Worm (Caenorhabditis elegans) whole organism, early embryonic: ENCODE data around the gene C16C8.12.

Experiments used
- ama-1 ChIP-seq: fragments of 150-350 bp; optimal IDR thresholded peaks from 2 replicates; lab custom pipeline; 2014
- hnd-1 ChIP-seq: sonication (generic microtip); optimal IDR thresholded peaks from 2 replicates; lab custom pipeline; 2016; ENCODE audit warnings: missing genetic modification characterization, missing compliant biosample characterization
- pes-1 ChIP-seq: fragments of 200-800 bp; sonication (Bioruptor generic); IDR thresholded peaks from 2 replicates; pipeline ENCODE4 v1.3.6; 2022; ENCODE audit warnings: missing genetic modification reagents, missing genetic modification characterization, missing compliant biosample characterization
- tra-4 ChIP-seq: sonication (generic microtip); optimal IDR thresholded peaks from 2 replicates; lab custom pipeline; 2017; ENCODE audit warnings: missing genetic modification characterization, missing compliant biosample characterization

- TF ChIP-seq hnd-1 (tag; lab: Kevin White, UChicago): no peak
- TF ChIP-seq tra-4 (tag; lab: Kevin White, UChicago): no peak
- no peak for TF ChIP-seq pes-1 (GFP tag; lab: Robert Waterston, UW)
- no peak for TF ChIP-seq ama-1
These were observed 11.9 kb upstream of the C16C8.12 start, which contains the start of gene C16C8.17 for ce11 chrII:3440641-3440926.
